Worm (Caenorhabditis elegans) whole organism, mixed stage, embryonic: ENCODE results near the gene clec-7.

ENCODE experiments used
- ces-1 ChIP-seq: fragments of 150-350 bp; optimal IDR thresholded peaks from 2 replicates; lab custom pipeline; 2014; ENCODE audit warnings: missing biosample characterization, missing genetic modification reagents, missing genetic modification characterization
- lin-13 ChIP-seq: fragments of 150-350 bp; optimal IDR thresholded peaks from 2 replicates; lab custom pipeline; 2014; ENCODE audit warnings: missing biosample characterization, missing genetic modification characterization
- lsy-2 ChIP-seq: fragments of 150-350 bp; optimal IDR thresholded peaks from 2 replicates; lab custom pipeline; 2014; ENCODE audit warnings: missing biosample characterization, missing genetic modification characterization
- mab-5 ChIP-seq: fragments of 150-350 bp; optimal IDR thresholded peaks from 2 replicates; lab custom pipeline; 2014; ENCODE audit warnings: missing biosample characterization, missing genetic modification characterization

DNA sequence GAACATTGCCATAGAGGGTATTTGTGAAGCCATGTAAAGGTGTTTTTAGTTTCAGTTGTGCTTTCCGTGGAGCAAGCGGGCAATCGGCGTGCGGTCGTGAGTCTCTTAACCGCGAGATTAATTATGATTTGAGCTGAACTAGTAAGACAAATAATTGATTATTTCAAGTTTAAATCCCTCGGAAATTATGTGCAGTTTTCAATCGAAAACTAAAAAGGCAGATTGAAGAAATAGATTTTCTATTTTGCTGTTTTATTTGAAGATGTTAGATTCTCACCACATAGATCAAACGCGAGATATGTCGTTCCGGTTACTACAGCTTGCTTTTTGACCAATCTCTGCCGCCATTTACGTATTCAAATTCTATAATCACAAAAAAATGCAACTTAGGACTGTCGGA is 46.2 kb upstream of the clec-7 start, which contains the start of gene C13A2.3:
- no peak for TF ChIP-seq lin-13 (tag; lab: Kevin White, UChicago)
- TF ChIP-seq lsy-2 (tag; lab: Kevin White, UChicago): no peak
- TF ChIP-seq ces-1 (GFP tag; lab: Kevin White, UChicago): no peak
- no peak for TF ChIP-seq mab-5
